Worm (Caenorhabditis elegans): ENCODE data around the gene imph-1.

The imph-1 gene

ce11 chrIII:4553316-4553715 lies at the start of gene imph-1:
Gene imph-1 (plus strand): TSS chrIII:4553616.
- TF ChIP-seq him-1 (tag; optimal IDR thresholded peaks at IDR 0.05) (no peak), dao-5 (tag; optimal IDR thresholded peaks at IDR 0.05) (no peak), W03F9.2 (tag; optimal IDR thresholded peaks at IDR 0.05) (no peak)

- TF ChIP-seq dao-5 (tag; optimal IDR thresholded peaks at IDR 0.05) (no peak), him-1 (tag; optimal IDR thresholded peaks at IDR 0.05) (peak; percentile 54), W03F9.2 (tag; optimal IDR thresholded peaks at IDR 0.05) (peak; percentile 34)
Observed at ce11 chrIII:4504358-4504757, 49.1 kb upstream of the imph-1 start.

- TF ChIP-seq W03F9.2 (tag; optimal IDR thresholded peaks at IDR 0.05) (no peak), him-1 (tag; optimal IDR thresholded peaks at IDR 0.05) (no peak), dao-5 (tag; optimal IDR thresholded peaks at IDR 0.05) (no peak)
Observed at ce11 chrIII:4504934-4505484, 48.4 kb upstream of the imph-1 start.

ce11 chrIII:4505726-4506125 lies 47.7 kb upstream of the imph-1 start:
- TF ChIP-seq dao-5 (tag; optimal IDR thresholded peaks at IDR 0.05) = no peak
- no peak for TF ChIP-seq him-1 (tag; optimal IDR thresholded peaks at IDR 0.05)
- no peak for TF ChIP-seq W03F9.2 (tag; optimal IDR thresholded peaks at IDR 0.05)

ce11 chrIII:4506140-4506539 lies 47.3 kb upstream of the imph-1 start:
- TF ChIP-seq W03F9.2 (tag; optimal IDR thresholded peaks at IDR 0.05) = no peak
- TF ChIP-seq him-1 (tag; optimal IDR thresholded peaks at IDR 0.05) = no peak
- TF ChIP-seq dao-5 (tag; optimal IDR thresholded peaks at IDR 0.05) = no peak

- TF ChIP-seq dao-5 (tag; optimal IDR thresholded peaks at IDR 0.05) (no peak), W03F9.2 (tag; optimal IDR thresholded peaks at IDR 0.05) (peak; percentile 14), him-1 (tag; optimal IDR thresholded peaks at IDR 0.05) (no peak)
Observed at ce11 chrIII:4506590-4507128, 46.8 kb upstream of the imph-1 start.

- peak; percentile 87 for TF ChIP-seq W03F9.2 (tag; optimal IDR thresholded peaks at IDR 0.05)
- TF ChIP-seq dao-5 (tag; optimal IDR thresholded peaks at IDR 0.05) = no peak
- TF ChIP-seq him-1 (tag; optimal IDR thresholded peaks at IDR 0.05) = peak; percentile 69
Observed at ce11 chrIII:4508064-4508905, 45.1 kb upstream of the imph-1 start, which contains the start of the genes cct-5 and F25F2.1. Gene cct-5 (minus strand): TSS chrIII:4508114. Gene F25F2.1 (plus strand): TSS chrIII:4508855.

- peak; percentile 42 for TF ChIP-seq him-1 (tag; optimal IDR thresholded peaks at IDR 0.05)
- no peak for TF ChIP-seq W03F9.2 (tag; optimal IDR thresholded peaks at IDR 0.05)
- TF ChIP-seq dao-5 (tag; optimal IDR thresholded peaks at IDR 0.05) = no peak
Observed at ce11 chrIII:4513926-4514325, 39.5 kb upstream of the imph-1 start.

ce11 chrIII:4515173-4515572 lies 38.2 kb upstream of the imph-1 start:
- TF ChIP-seq him-1 (tag; optimal IDR thresholded peaks at IDR 0.05) (no peak), dao-5 (tag; optimal IDR thresholded peaks at IDR 0.05) (no peak), W03F9.2 (tag; optimal IDR thresholded peaks at IDR 0.05) (no peak)

ce11 chrIII:4517781-4518180 lies 35.6 kb upstream of the imph-1 start:
- TF ChIP-seq W03F9.2 (tag; optimal IDR thresholded peaks at IDR 0.05) (no peak), him-1 (tag; optimal IDR thresholded peaks at IDR 0.05) (no peak), dao-5 (tag; optimal IDR thresholded peaks at IDR 0.05) (no peak)

- TF ChIP-seq him-1 (tag; optimal IDR thresholded peaks at IDR 0.05) (no peak), W03F9.2 (tag; optimal IDR thresholded peaks at IDR 0.05) (no peak), dao-5 (tag; optimal IDR thresholded peaks at IDR 0.05) (no peak)
Observed at ce11 chrIII:4519410-4519809, 34.0 kb upstream of the imph-1 start.

- TF ChIP-seq him-1 (tag; optimal IDR thresholded peaks at IDR 0.05) (no peak), dao-5 (tag; optimal IDR thresholded peaks at IDR 0.05) (no peak)
Observed at ce11 chrIII:4520057-4520456, 33.4 kb upstream of the imph-1 start, which contains the start of gene cdh-4. Gene cdh-4 (plus strand): TSS chrIII:4520357.

ce11 chrIII:4523411-4523810 lies 30.0 kb upstream of the imph-1 start:
- TF ChIP-seq him-1 (tag; optimal IDR thresholded peaks at IDR 0.05) (no peak), dao-5 (tag; optimal IDR thresholded peaks at IDR 0.05) (no peak), W03F9.2 (tag; optimal IDR thresholded peaks at IDR 0.05) (no peak)

- TF ChIP-seq him-1 (tag; optimal IDR thresholded peaks at IDR 0.05) = no peak
- no peak for TF ChIP-seq W03F9.2 (tag; optimal IDR thresholded peaks at IDR 0.05)
- no peak for TF ChIP-seq dao-5 (tag; optimal IDR thresholded peaks at IDR 0.05)
Observed at ce11 chrIII:4524071-4524470, 29.3 kb upstream of the imph-1 start.

Data from whole organism, L4/young adult.